Worm (Caenorhabditis elegans) whole organism, L3 larva: ENCODE data around the gene ZK938.3.

Experiments
- R02D3.7 ChIP-seq: fragments of 150-350 bp; optimal IDR thresholded peaks from 2 replicates; lab custom pipeline; 2014; ENCODE audit warnings: missing biosample characterization, missing genetic modification characterization
- ZK546.5 ChIP-seq: sonication (generic microtip); optimal IDR thresholded peaks from 2 replicates; lab custom pipeline; 2017; ENCODE audit warnings: missing biosample characterization, missing genetic modification characterization
- ama-1 ChIP-seq: fragments of 150-350 bp; optimal IDR thresholded peaks from 2 replicates; lab custom pipeline; 2018
- ceh-16 ChIP-seq: sonication (generic microtip); optimal IDR thresholded peaks from 2 replicates; lab custom pipeline; 2017; ENCODE audit warnings: missing biosample characterization, missing genetic modification characterization
- ceh-28 ChIP-seq: fragments of 150-350 bp; optimal IDR thresholded peaks from 2 replicates; lab custom pipeline; 2014; ENCODE audit warnings: missing biosample characterization, missing genetic modification reagents, missing genetic modification characterization
- ceh-9 ChIP-seq: sonication (generic microtip); optimal IDR thresholded peaks from 2 replicates; lab custom pipeline; 2018; ENCODE audit warnings: missing biosample characterization, missing genetic modification characterization
- daf-12 ChIP-seq: fragments of 150-350 bp; optimal IDR thresholded peaks from 2 replicates; lab custom pipeline; 2014; ENCODE audit warnings: missing biosample characterization, missing genetic modification reagents, missing genetic modification characterization
- egl-27 ChIP-seq: sonication (generic microtip); optimal IDR thresholded peaks from 4 replicates; lab custom pipeline; 2017; ENCODE audit warnings: missing biosample characterization, missing genetic modification reagents, missing genetic modification characterization
- egl-5 ChIP-seq: fragments of 150-350 bp; optimal IDR thresholded peaks from 2 replicates; lab custom pipeline; 2017; ENCODE audit warnings: missing biosample characterization, missing genetic modification reagents, missing genetic modification characterization, inconsistent platforms
- elt-1 ChIP-seq: fragments of 150-350 bp; optimal IDR thresholded peaks from 2 replicates; lab custom pipeline; 2014; ENCODE audit warnings: missing biosample characterization, missing genetic modification characterization
- eor-1 ChIP-seq, 2 experiments: fragments of 150-350 bp; optimal IDR thresholded peaks; 2 replicates each; lab custom pipeline; 2014 to 2018; ENCODE audit warnings: missing biosample characterization in 2 of 2, missing genetic modification characterization in 2 of 2
- fkh-10 ChIP-seq: sonication (generic microtip); optimal IDR thresholded peaks from 2 replicates; lab custom pipeline; 2017; ENCODE audit warnings: missing biosample characterization, missing genetic modification reagents, missing genetic modification characterization
- fkh-2 ChIP-seq: fragments of 150-350 bp; optimal IDR thresholded peaks from 2 replicates; lab custom pipeline; 2014; ENCODE audit warnings: missing biosample characterization, missing genetic modification reagents, missing genetic modification characterization
- fos-1 ChIP-seq: fragments of 150-350 bp; optimal IDR thresholded peaks from 2 replicates; lab custom pipeline; 2014; ENCODE audit warnings: missing biosample characterization, missing genetic modification characterization
- hmg-11 ChIP-seq: sonication (generic microtip); optimal IDR thresholded peaks from 2 replicates; lab custom pipeline; 2016; ENCODE audit warnings: missing genetic modification characterization, missing compliant biosample characterization
- jun-1 ChIP-seq: fragments of 150-350 bp; optimal IDR thresholded peaks from 2 replicates; lab custom pipeline; 2014; ENCODE audit warnings: missing biosample characterization, missing genetic modification reagents, missing genetic modification characterization
- lin-39 ChIP-seq: fragments of 150-350 bp; optimal IDR thresholded peaks from 2 replicates; lab custom pipeline; 2018; ENCODE audit warnings: missing biosample characterization, missing genetic modification reagents, missing genetic modification characterization
- lsy-12 ChIP-seq: sonication (generic microtip); optimal IDR thresholded peaks from 2 replicates; lab custom pipeline; 2016; ENCODE audit warnings: mild to moderate bottlenecking, missing genetic modification characterization, missing compliant biosample characterization
- mdl-1 ChIP-seq: fragments of 150-350 bp; optimal IDR thresholded peaks from 2 replicates; lab custom pipeline; 2014; ENCODE audit warnings: missing biosample characterization, missing genetic modification characterization
- mml-1 ChIP-seq: fragments of 150-350 bp; sonication (generic microtip); optimal IDR thresholded peaks from 3 replicates; lab custom pipeline; 2014; ENCODE audit warnings: missing biosample characterization, missing genetic modification characterization
- nfya-1 ChIP-seq: sonication (generic microtip); optimal IDR thresholded peaks from 2 replicates; lab custom pipeline; 2017; ENCODE audit warnings: missing genetic modification characterization, mild to moderate bottlenecking, missing compliant biosample characterization, antibody characterized with exemption, moderate library complexity; ENCODE audit not compliant: insufficient read depth
- nhr-11 ChIP-seq: fragments of 150-350 bp; optimal IDR thresholded peaks from 2 replicates; lab custom pipeline; 2014; ENCODE audit warnings: missing biosample characterization, missing genetic modification characterization
- nhr-12 ChIP-seq: fragments of 150-350 bp; optimal IDR thresholded peaks from 2 replicates; lab custom pipeline; 2014; ENCODE audit warnings: missing biosample characterization, missing genetic modification characterization
- nhr-23 ChIP-seq: fragments of 150-350 bp; optimal IDR thresholded peaks from 2 replicates; lab custom pipeline; 2014; ENCODE audit warnings: missing biosample characterization, missing genetic modification reagents, missing genetic modification characterization
- nhr-237 ChIP-seq: fragments of 150-350 bp; optimal IDR thresholded peaks from 2 replicates; lab custom pipeline; 2014; ENCODE audit warnings: missing biosample characterization, missing genetic modification characterization
- nhr-25 ChIP-seq: sonication (generic microtip); optimal IDR thresholded peaks from 2 replicates; lab custom pipeline; 2017; ENCODE audit warnings: missing biosample characterization, missing genetic modification characterization
- nhr-28 ChIP-seq: fragments of 150-350 bp; optimal IDR thresholded peaks from 2 replicates; lab custom pipeline; 2014; ENCODE audit warnings: missing biosample characterization, missing genetic modification characterization
- nhr-77 ChIP-seq: fragments of 150-350 bp; optimal IDR thresholded peaks from 2 replicates; lab custom pipeline; 2014; ENCODE audit warnings: missing biosample characterization, missing genetic modification characterization
- pha-4 ChIP-seq: fragments of 150-350 bp; optimal IDR thresholded peaks from 2 replicates; lab custom pipeline; 2014; ENCODE audit warnings: missing biosample characterization, missing genetic modification reagents, missing genetic modification characterization
- pqm-1 ChIP-seq: fragments of 150-350 bp; optimal IDR thresholded peaks from 2 replicates; lab custom pipeline; 2017; ENCODE audit warnings: missing biosample characterization, missing genetic modification characterization, inconsistent platforms
- sea-2 ChIP-seq: fragments of 150-350 bp; sonication (generic microtip); optimal IDR thresholded peaks from 4 replicates; lab custom pipeline; 2014; ENCODE audit warnings: missing biosample characterization, missing genetic modification reagents, missing genetic modification characterization
- snpc-4 ChIP-seq: fragments of 150-350 bp; optimal IDR thresholded peaks from 2 replicates; lab custom pipeline; 2014; ENCODE audit warnings: missing biosample characterization, missing genetic modification characterization
- tbx-2 ChIP-seq: sonication (generic microtip); optimal IDR thresholded peaks from 2 replicates; lab custom pipeline; 2016; ENCODE audit warnings: mild to moderate bottlenecking, missing genetic modification characterization, missing compliant biosample characterization
- unc-39 ChIP-seq: sonication (generic microtip); optimal IDR thresholded peaks from 4 replicates; lab custom pipeline; 2017; ENCODE audit warnings: missing biosample characterization, missing genetic modification characterization
- zag-1 ChIP-seq: fragments of 150-350 bp; optimal IDR thresholded peaks from 2 replicates; lab custom pipeline; 2014; ENCODE audit warnings: missing biosample characterization, missing genetic modification characterization
- ztf-11 ChIP-seq: fragments of 150-350 bp; optimal IDR thresholded peaks from 2 replicates; lab custom pipeline; 2014; ENCODE audit warnings: missing biosample characterization, missing genetic modification characterization

The ZK938.3 gene

DNA sequence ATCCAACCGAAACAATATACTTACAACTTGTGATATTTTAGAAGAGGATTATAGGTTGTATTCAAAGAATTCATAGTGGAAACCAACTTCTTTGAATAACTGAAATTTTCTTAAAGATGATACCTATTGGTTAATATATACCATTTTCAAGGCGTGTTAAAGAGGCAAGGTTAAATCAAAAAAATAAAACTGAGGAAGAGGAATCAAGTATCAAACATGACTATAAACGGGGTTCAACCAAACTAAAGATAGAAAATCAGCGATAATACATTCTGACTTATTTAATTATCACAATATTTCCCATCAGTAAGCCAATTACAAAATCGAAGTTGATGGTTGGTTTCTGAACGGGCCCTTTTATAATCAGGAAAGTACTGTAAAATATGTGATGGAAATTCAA lies 27.6 kb upstream of the ZK938.3 start, which contains the start of gene chil-3:
chil-3 (minus strand) TSS at position 101 of the 400 bp plus-strand sequence.
- no peak for TF ChIP-seq snpc-4 (tag; lab: Kevin White, UChicago)
- no peak for TF ChIP-seq fos-1 (tag; lab: Kevin White, UChicago)
- no peak for TF ChIP-seq fkh-10 (GFP tag; lab: Kevin White, UChicago)
- no peak for TF ChIP-seq nfya-1 (tag; lab: Kevin White, UChicago)
- no peak for TF ChIP-seq lin-39 (tag; lab: Kevin White, UChicago)
- no peak for TF ChIP-seq mml-1 (tag; lab: Kevin White, UChicago)
- TF ChIP-seq ceh-28 (tag; lab: Kevin White, UChicago), result no peak
- TF ChIP-seq nhr-237, result no peak
- no peak for TF ChIP-seq jun-1 (tag; lab: Kevin White, UChicago)
- no peak for TF ChIP-seq zag-1 (tag; lab: Kevin White, UChicago)
- TF ChIP-seq mdl-1, result no peak
- no peak for TF ChIP-seq egl-5
- TF ChIP-seq ceh-16 (tag; lab: Kevin White, UChicago), result no peak
- no peak for TF ChIP-seq elt-1
- no peak for TF ChIP-seq sea-2 (GFP tag; lab: Kevin White, UChicago)
- no peak for TF ChIP-seq nhr-23

DNA sequence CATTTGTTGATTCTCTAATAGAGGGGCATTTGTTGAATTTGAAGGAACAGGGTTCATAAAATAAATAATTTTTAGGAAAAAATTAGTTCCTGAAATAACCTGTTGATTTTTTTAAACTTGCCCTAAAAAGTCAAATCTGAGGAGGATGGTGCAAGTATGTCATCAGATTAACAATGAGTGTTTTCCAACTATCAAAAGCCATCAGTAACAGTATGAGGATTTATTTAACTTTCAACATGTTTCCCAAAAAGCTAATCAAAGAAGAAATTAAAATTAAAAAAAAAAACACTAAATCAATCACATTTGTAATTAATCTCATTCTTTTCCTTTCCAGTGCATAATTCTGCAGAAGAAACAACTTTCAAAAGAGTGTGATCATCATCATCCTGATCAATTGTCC lies 25.8 kb upstream of the ZK938.3 start, which contains the start of gene chil-5:
chil-5 (minus strand) TSS at position 101 of the 400 bp plus-strand sequence.
- TF ChIP-seq R02D3.7 (tag; lab: Kevin White, UChicago) (no peak), mdl-1 (no peak), egl-27 (tag; lab: Kevin White, UChicago) (no peak), sea-2 (GFP tag; lab: Kevin White, UChicago) (no peak), unc-39 (no peak), ZK546.5 (tag; lab: Kevin White, UChicago) (no peak), nhr-12 (no peak), elt-1 (no peak), tbx-2 (tag; lab: Kevin White, UChicago) (no peak), nhr-237 (no peak), nhr-25 (no peak), nfya-1 (tag; lab: Kevin White, UChicago) (no peak), pqm-1 (tag; lab: Kevin White, UChicago) (no peak), nhr-23 (no peak), zag-1 (tag; lab: Kevin White, UChicago) (no peak), ceh-9 (tag; lab: Kevin White, UChicago) (no peak)

DNA sequence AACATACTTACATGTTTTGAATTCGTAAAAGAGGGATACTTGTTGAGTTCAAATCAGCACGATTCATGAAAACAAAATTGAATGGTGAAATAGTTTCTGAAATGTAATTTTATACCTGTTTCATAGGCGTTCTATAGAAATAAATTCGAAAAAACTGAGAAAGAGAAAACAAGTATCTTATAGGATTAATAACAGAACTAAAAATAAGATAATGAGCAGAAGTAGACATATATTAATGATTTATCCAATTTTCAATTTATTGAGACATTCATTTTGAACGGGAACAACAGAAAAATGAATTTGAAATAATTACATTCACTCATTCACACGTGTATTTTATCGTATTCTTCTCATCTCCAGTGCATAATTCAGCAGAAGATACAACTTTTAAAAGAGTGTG lies 24.0 kb upstream of the ZK938.3 start, which contains the start of gene chil-6:
chil-6 (minus strand) TSS at position 101 of the 400 bp plus-strand sequence.
- TF ChIP-seq ztf-11 (tag; lab: Kevin White, UChicago), result no peak
- TF ChIP-seq fkh-2 (tag; lab: Kevin White, UChicago), result no peak
- no peak for TF ChIP-seq nhr-28
- TF ChIP-seq daf-12 (tag; lab: Kevin White, UChicago), result no peak
- TF ChIP-seq sea-2 (GFP tag; lab: Kevin White, UChicago), result no peak
- TF ChIP-seq pha-4 (tag; lab: Kevin White, UChicago), result no peak
- no peak for TF ChIP-seq hmg-11 (tag; lab: Kevin White, UChicago)
- TF ChIP-seq ceh-9 (tag; lab: Kevin White, UChicago), result no peak
- no peak for TF ChIP-seq ama-1 (lab: Kevin White, UChicago)
- TF ChIP-seq egl-5, result no peak
- no peak for TF ChIP-seq unc-39
- TF ChIP-seq lsy-12 (tag; lab: Kevin White, UChicago), result no peak
- TF ChIP-seq R02D3.7 (tag; lab: Kevin White, UChicago), result no peak
- no peak for TF ChIP-seq jun-1 (tag; lab: Kevin White, UChicago)
- TF ChIP-seq, all 47 proteins: peak for 0

DNA sequence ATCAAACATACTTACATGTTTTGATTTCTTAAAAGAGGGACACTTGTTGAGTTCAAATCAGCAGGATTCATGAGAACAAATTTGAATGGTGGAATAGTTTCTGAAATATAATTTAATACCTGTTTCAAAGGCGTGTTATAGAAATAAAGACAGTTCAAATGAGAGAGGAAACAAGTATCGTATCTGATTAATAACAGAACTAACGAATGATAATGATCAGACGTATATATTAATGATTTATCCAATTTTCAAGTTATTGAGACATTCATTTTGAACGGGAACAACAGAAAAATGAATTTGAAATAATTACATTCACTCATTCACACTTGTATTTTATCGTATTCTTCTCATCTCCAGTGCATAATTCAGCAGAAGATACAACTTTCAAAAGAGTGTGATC lies 21.9 kb upstream of the ZK938.3 start, which contains the start of gene chil-4:
chil-4 (minus strand) TSS at position 101 of the 400 bp plus-strand sequence.
- TF ChIP-seq nfya-1 (tag; lab: Kevin White, UChicago) (no peak), nhr-11 (tag; lab: Kevin White, UChicago) (no peak), fkh-2 (tag; lab: Kevin White, UChicago) (no peak), nhr-77 (tag; lab: Kevin White, UChicago) (no peak), pha-4 (tag; lab: Kevin White, UChicago) (no peak), ama-1 (lab: Kevin White, UChicago) (no peak), eor-1 (tag; optimal IDR thresholded peaks at IDR 0.05; lab: Kevin White, UChicago) (no peak), ztf-11 (tag; lab: Kevin White, UChicago) (no peak), unc-39 (no peak)
